Fruit fly (Drosophila melanogaster): ENCODE measurements around the gene CG4678.

Gene CG4678

DNA sequence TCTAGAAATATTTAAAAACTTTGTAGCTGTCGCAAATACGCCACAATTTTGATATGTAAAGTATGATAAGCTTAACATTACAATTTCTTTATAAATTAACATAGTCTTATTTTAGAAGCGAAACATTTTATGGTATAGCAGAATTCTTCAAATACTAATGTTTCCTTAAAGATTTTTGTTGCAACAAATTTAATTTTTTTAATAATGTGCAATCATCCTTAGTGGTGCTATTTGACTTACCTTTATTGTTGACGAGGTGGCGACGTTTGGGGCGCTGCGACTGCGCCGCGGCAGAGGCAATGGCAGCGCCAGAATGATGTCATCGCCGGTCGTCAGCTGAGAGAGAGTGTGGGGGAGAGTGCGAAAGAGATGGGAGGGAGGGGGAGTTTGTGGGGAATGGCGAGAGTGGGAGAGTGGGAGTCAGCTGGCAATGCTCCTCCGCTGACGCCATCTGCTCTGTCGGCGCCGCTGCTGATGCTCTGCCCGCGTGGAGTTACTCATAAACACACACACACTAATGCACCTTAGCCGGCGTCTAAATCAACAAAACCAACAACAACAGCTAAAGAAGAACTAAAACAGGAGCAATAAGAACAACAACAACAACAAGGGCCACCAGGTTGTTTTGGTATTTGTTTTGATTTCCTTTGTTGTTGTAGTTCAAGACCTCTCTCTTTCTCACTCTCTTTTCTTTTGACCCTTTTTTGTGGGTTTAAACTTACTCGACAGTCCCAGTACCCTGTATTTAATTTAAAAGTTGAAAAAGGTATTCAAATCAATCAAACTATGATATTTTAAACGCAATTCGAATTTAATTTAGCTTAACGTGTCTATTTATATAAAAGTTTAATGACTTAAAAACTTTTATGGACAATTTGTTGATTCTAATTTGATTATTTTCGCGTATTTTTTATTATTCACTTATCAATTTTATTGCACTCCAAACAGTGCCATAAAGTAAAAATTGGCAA is 27.6 kb downstream of the CG4678 start (continued):
- TF ChIP-seq CG4854 (GFP tag; optimal IDR thresholded peaks at IDR 0.05) (no peak), grn (GFP tag; optimal IDR thresholded peaks at IDR 0.05) (no peak), sc (optimal IDR thresholded peaks at IDR 0.05) (no peak), sc (GFP tag; optimal IDR thresholded peaks at IDR 0.05) (peak; percentile 63), Kr (GFP tag; optimal IDR thresholded peaks at IDR 0.05) (no peak), sna (GFP tag; IDR thresholded peaks at IDR 0.05; ENCODE audit: partially characterized antibody) (no peak), bcd (GFP tag; optimal IDR thresholded peaks at IDR 0.05) (peak; percentile 60), CG30403 (GFP tag; optimal IDR thresholded peaks at IDR 0.05) (peak; percentile 83), pnt (GFP tag; optimal IDR thresholded peaks at IDR 0.05) (no peak), ara (GFP tag; IDR thresholded peaks at IDR 0.05) (peak; percentile 55; the same call in 1 of the 2 replicates), HLHmδ (GFP tag; optimal IDR thresholded peaks at IDR 0.05) (no peak), CG8944 (GFP tag; optimal IDR thresholded peaks at IDR 0.05) (peak; percentile 32), CG9727 (GFP tag; optimal IDR thresholded peaks at IDR 0.05) (peak; percentile 78), CG16813 (GFP tag; IDR thresholded peaks at IDR 0.05; ENCODE audit: partially characterized antibody) (no peak), Ptx1 (GFP tag; IDR thresholded peaks at IDR 0.05) (peak; percentile 71), CG6272 (GFP tag; IDR thresholded peaks at IDR 0.05) (no peak), CG2875 (GFP tag; optimal IDR thresholded peaks at IDR 0.05) (peak; percentile 62), dpn (GFP tag; optimal IDR thresholded peaks at IDR 0.05) (peak; percentile 69 to 72), CG17385 (GFP tag; optimal IDR thresholded peaks at IDR 0.05) (peak; percentile 79), CG7556 (GFP tag; optimal IDR thresholded peaks at IDR 0.05) (peak; percentile 88), Mad (GFP tag; optimal IDR thresholded peaks at IDR 0.05) (peak; percentile 38), sens-2 (GFP tag; IDR thresholded peaks at IDR 0.05) (no peak), mam (GFP tag; optimal IDR thresholded peaks at IDR 0.05) (peak; percentile 71), Doc2 (GFP tag; IDR thresholded peaks at IDR 0.05) (no peak), CG31441 (GFP tag; IDR thresholded peaks at IDR 0.05) (peak; percentile 83), CG9797 (GFP tag; optimal IDR thresholded peaks at IDR 0.05) (no peak), emc (GFP tag; optimal IDR thresholded peaks at IDR 0.05) (no peak), sqz (GFP tag; optimal IDR thresholded peaks at IDR 0.05) (no peak), NfI (GFP tag; optimal IDR thresholded peaks at IDR 0.05) (peak; percentile 83), vfl (GFP tag; optimal IDR thresholded peaks at IDR 0.05) (peak; percentile 37), gcm (GFP tag; optimal IDR thresholded peaks at IDR 0.05) (peak; percentile 71), Elba2 (GFP tag; optimal IDR thresholded peaks at IDR 0.05) (no peak), CrebB (tag; optimal IDR thresholded peaks at IDR 0.05) (peak; percentile 43), crc (GFP tag; optimal IDR thresholded peaks at IDR 0.05) (peak; percentile 46), br (optimal IDR thresholded peaks at IDR 0.05) (no peak), CG3281 (GFP tag; optimal IDR thresholded peaks at IDR 0.05) (peak; percentile 52), Ets97D (GFP tag; optimal IDR thresholded peaks at IDR 0.05) (no peak), Atf6 (GFP tag; IDR thresholded peaks at IDR 0.05) (peak; percentile 72; the same call in 1 of the 2 replicates), YL-1 (GFP tag; optimal IDR thresholded peaks at IDR 0.05) (no peak), CG1832 (GFP tag; optimal IDR thresholded peaks at IDR 0.05) (no peak), CG7271 (tag; optimal IDR thresholded peaks at IDR 0.05) (no peak), CG1024 (GFP tag; IDR thresholded peaks at IDR 0.05) (0 out of 2 replicates have a peak, but pooled peaks have one; percentile 10), eyg (GFP tag; optimal IDR thresholded peaks at IDR 0.05) (no peak), CG17568 (GFP tag; optimal IDR thresholded peaks at IDR 0.05) (peak; percentile 72), tna (GFP tag; IDR thresholded peaks at IDR 0.05; ENCODE audit: partially characterized antibody) (no peak), ftz-f1 (GFP tag; optimal IDR thresholded peaks at IDR 0.05) (no peak), dan (GFP tag; IDR thresholded peaks at IDR 0.05) (no peak), CG17612 (GFP tag; IDR thresholded peaks at IDR 0.05) (peak; percentile 9; the same call in 1 of the 2 replicates), sim (GFP tag; IDR thresholded peaks at IDR 0.05) (no peak; the same call in 1 of the 2 replicates)
